Fruit fly (Drosophila melanogaster) Kc167 (cell line): Measurements from ENCODE around the gene fz2.

Experiments
- Myc ChIP-seq: fragments of >200 bp; optimal IDR thresholded peaks from 2 replicates; lab custom pipeline; 2017; ENCODE audit warnings: missing external identifiers
- Sin3A ChIP-seq: fragments of >200 bp; optimal IDR thresholded peaks from 2 replicates; lab custom pipeline; 2018; ENCODE audit warnings: missing external identifiers
- h ChIP-seq: fragments of >200 bp; optimal IDR thresholded peaks from 3 replicates; lab custom pipeline; 2018; ENCODE audit warnings: missing external identifiers
- insv ChIP-seq: fragments of >200 bp; optimal IDR thresholded peaks from 3 replicates; lab custom pipeline; 2018; ENCODE audit warnings: missing external identifiers
- psq ChIP-seq: fragments of >200 bp; optimal IDR thresholded peaks from 2 replicates; lab custom pipeline; 2017; ENCODE audit warnings: missing external identifiers
- ttk ChIP-seq: sonication (Bioruptor generic); optimal IDR thresholded peaks from 2 replicates; lab custom pipeline; 2017; ENCODE audit warnings: missing external identifiers

Gene fz2

DNA sequence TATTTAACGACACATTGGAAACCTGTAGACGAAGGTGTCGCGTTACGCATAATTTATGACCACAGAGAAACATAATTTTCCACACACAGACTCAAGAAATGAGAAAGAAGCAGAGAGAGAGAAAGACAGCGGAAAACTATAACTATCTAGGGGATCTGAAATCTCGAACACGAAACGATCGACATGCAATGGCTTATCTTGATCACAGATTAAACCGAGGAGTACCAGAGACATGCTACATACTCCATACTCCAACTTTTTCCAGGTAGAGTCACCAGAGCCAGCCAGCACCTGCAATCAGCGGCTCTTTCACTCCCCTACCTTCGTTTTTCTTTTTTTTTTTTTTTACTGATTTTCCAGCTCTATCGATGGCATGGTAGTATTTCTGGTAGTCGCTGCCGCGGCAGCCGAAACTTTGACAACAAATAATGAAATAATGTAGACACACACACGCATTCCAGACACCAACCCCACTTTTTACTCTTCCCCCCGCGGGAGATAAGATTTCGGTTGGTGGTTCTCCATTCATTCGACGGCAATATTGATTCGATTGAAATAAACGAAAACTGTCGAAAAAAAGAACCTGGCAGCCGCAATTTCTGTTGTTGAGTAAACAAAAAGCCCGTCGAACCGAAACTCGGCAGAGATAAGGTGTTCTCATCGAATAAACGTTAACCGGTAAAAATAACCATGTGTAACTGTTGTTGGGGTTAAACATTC lies 66.3 kb downstream of the fz2 start:
- no peak for TF ChIP-seq insv
- TF ChIP-seq h (lab: Kevin White, UChicago), result no peak
- TF ChIP-seq Myc, result no peak
- TF ChIP-seq Sin3A, result no peak
- TF ChIP-seq ttk (lab: Kevin White, UChicago), result no peak
- TF ChIP-seq psq (lab: Kevin White, UChicago), result no peak

DNA sequence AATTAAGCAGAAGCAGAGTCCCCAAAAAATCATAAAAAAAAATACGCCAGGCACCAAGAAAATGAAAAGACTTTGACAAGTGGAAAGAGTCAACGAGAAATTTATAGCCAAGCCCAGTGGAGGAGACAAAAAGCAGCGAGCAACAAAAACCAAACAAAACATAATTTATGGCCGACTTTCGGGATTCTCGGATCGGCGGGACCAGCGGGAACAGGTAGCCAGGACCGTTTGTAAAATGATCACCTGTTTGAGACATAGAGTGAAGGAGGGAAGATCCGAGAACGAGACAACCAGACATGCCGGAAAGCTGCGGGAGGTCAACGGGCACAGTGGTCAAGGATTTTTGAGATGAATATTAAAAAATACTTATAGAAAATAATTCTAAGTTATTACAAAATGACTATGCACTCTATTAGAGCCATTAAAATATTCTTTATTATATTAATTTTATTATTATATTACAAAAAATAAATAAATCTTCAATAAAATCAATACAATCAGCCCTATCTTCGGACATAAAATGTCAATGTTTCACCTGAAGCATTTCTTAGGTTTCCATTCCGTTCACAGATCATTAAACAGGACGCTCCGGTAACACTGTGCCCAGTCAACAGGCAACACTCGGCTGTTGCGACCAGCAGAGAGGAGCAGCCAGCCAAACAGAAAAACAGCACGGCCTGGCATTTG lies 67.4 kb downstream of the fz2 start:
- TF ChIP-seq Myc (no peak), insv (no peak), Sin3A (no peak), psq (lab: Kevin White, UChicago) (no peak), h (lab: Kevin White, UChicago) (no peak), ttk (lab: Kevin White, UChicago) (no peak)

DNA sequence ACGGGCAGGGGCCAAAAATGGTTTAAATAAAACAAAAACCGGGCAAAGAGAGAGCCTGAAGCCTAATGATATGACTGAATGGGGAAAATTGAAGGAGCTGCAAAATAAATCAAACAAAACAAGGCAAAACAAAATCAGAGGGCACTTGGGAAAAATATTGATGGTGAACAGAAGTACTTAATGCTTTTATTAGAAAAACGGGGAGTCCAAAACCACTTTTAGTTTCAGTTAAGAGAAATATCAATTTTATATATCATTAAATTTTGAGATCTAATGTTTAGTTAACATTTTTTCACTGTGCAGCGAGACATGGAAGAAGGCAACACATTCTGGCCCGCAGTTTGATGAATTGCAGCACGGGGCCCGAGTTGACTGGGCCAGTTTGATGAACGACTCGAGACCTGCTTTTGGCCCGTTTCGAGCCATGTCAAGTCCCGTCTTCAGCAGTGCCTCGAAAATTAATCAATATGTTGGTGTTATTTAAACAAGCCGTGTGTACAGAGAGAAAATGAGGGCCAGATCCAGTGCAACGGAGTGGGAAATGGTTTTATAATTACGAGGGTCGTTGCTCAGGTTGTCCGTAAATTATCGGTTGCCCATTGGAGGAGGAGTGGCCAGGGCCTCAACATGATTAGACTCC lies 68.8 kb downstream of the fz2 start:
- no peak for TF ChIP-seq insv
- no peak for TF ChIP-seq h (lab: Kevin White, UChicago)
- TF ChIP-seq ttk (lab: Kevin White, UChicago), result no peak
- no peak for TF ChIP-seq psq (lab: Kevin White, UChicago)
- no peak for TF ChIP-seq Myc
- no peak for TF ChIP-seq Sin3A

DNA sequence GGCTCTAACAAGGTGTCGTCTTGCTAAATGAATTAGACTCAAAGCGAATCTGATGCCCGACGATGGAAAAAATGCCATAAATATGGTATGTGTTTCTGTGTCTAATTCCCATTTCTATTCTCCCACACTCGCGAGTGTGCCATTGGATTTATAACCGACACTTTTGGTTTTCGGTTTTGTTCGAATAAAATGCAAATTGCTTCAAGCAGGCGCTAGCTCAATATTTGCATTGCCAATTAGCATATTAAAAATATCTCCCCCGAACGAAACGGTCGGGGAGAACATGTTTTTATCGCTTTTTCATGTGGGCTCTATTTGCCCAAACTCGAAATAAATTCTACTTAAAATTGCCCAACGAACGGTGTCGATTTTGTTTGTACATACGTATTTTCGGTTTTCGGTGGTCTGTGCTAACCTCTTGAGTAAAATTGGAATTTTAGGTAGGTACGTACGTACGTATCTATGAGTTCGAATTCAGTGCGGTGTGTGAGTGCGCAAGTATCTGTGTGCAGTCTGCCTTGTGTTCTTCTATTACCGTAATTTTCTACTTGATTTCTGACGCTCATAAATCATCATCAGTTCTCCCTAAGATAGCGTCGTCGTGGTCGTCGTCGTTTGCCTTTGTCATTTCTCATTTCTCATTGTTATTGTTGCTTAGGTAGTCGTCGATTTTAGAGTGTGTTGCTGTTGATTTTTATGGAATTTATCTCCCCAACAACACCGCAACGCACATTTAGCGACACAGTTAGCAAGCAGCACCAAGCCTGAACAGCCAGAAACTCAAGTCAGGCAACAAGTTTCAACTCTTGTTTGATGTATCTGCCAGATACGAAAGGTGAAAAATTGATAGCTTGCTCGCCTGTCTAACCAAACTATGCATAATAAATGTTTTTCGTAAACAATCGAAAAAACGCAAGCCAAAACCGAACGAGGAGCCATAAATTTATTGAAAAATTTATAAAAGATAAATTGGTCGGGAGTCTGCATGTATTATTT lies 70.1 kb downstream of the fz2 start:
- TF ChIP-seq insv, result no peak
- no peak for TF ChIP-seq Myc
- TF ChIP-seq h (lab: Kevin White, UChicago), result no peak
- no peak for TF ChIP-seq ttk (lab: Kevin White, UChicago)
- no peak for TF ChIP-seq psq (lab: Kevin White, UChicago)
- no peak for TF ChIP-seq Sin3A

DNA sequence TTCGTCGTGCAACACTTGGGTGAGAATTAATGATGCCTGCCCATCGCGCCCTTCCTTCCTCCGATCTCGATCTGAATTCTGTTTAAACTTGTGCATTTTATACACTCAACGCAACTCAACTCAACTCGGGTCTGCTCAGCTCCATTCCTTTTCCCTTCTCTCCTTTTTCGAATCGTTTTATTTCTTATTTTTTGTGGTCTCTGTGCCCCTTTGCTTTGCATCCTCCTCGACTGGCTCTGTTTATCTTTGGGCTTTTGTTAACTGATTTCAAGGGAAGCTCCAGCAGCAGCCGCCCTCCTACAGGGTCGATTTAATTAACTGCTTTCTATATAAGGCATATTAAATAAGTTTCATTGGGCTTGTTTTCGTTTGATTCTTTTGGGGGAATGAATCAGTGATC lies 71.4 kb downstream of the fz2 start:
- TF ChIP-seq Myc, result no peak
- no peak for TF ChIP-seq Sin3A
- TF ChIP-seq ttk (lab: Kevin White, UChicago), result no peak
- no peak for TF ChIP-seq h (lab: Kevin White, UChicago)
- no peak for TF ChIP-seq insv

DNA sequence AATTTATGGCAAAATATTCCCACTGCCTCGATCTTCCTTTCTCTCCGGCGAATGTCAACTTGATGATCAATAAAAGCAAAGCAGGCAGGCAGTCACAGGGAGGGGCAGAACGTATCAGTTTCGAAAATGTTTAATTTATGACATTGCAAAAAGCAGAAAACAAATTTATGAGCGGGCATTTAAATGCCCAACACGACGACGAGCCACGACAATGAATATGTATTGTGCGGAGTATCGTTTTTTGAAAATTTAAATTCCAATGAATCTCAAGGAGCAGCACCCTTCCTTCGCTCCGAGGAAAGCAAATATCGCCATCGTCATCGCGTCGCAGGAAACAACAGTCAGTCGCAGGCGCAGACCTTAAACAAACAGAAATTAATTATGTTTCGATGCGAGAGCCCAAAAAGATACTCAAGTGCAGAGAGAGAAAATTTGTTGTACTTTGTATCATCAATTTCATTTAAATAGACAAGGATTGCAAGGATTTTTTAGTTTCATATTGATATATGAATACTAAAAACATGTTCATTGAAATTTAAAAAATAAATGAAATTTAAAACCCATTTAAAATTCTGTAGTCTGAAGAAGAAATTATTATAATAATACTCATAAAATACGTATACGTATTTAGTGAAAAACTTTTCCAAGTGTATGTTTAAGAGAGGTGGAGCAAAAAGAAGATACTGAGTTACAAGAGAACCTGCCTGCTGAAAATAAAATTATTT lies 72.4 kb downstream of the fz2 start:
- TF ChIP-seq Sin3A, result no peak
- no peak for TF ChIP-seq Myc
- TF ChIP-seq psq (lab: Kevin White, UChicago), result no peak
- TF ChIP-seq ttk (lab: Kevin White, UChicago), result no peak
- no peak for TF ChIP-seq h (lab: Kevin White, UChicago)
- no peak for TF ChIP-seq insv

DNA sequence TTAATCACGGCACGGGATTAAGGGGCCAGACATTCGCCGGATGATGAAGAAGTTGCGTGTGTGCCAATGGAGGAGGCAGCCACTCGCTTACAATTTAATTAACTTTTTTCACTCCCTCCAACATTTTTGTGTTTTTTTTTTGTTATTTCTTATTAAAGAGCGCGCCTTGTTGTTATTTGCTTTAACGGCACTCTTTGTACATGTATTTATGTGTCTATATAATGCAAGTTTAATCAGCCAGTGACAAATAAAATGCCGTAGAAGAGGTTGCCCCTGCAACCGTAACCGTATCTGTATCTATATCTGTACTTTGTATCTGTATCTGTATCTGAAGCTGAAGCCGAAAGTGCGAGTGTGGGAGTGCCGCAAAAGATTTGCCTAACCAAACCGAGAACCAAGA lies 73.9 kb downstream of the fz2 start:
- no peak for TF ChIP-seq insv
- TF ChIP-seq Myc, result no peak
- TF ChIP-seq Sin3A, result no peak
- no peak for TF ChIP-seq h (lab: Kevin White, UChicago)
- no peak for TF ChIP-seq psq (lab: Kevin White, UChicago)
- no peak for TF ChIP-seq ttk (lab: Kevin White, UChicago)

DNA sequence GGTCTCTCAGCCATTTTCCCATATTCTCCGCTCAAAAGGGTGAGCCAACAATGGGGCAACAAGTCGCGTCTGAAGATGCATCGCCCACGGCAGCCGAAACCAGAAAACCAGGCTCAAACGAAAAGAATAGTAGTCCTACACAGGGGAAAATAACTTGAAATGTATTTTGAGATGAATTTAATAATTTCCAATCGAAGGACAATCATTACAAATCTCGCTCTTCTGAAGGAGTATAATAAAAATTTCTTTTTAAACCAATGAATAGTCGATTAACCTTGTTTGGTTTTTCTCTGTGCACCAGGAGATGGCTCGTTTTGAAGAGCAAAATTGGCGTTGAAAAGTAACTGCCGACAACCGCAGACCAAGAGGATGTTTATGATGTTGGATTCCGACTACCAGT lies 75.3 kb downstream of the fz2 start:
- no peak for TF ChIP-seq Sin3A
- no peak for TF ChIP-seq Myc
- TF ChIP-seq psq (lab: Kevin White, UChicago), result no peak
- no peak for TF ChIP-seq ttk (lab: Kevin White, UChicago)
- no peak for TF ChIP-seq h (lab: Kevin White, UChicago)
- no peak for TF ChIP-seq insv

DNA sequence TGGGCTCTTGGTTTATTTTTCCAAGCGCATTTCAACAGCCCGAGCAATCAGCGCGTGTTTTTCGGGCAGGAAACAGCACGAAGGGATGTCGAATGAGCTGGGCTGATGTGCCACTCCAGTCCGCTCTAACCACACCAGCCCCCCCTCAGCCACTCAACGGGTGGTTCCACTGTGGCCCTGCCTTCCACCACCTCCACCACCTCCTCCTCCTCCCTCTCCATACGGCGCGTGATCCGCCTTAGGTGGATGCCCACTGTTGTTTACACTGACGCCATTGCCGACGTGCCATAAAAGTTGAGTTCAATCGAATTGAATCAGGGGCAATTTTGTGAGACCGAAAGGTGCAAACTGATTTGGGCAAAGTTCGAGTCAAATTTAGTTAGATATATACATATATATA lies 76.8 kb downstream of the fz2 start:
- no peak for TF ChIP-seq psq (lab: Kevin White, UChicago)
- TF ChIP-seq Sin3A, result no peak
- TF ChIP-seq Myc, result no peak
- TF ChIP-seq insv, result no peak
- no peak for TF ChIP-seq h (lab: Kevin White, UChicago)
- TF ChIP-seq ttk (lab: Kevin White, UChicago), result no peak

DNA sequence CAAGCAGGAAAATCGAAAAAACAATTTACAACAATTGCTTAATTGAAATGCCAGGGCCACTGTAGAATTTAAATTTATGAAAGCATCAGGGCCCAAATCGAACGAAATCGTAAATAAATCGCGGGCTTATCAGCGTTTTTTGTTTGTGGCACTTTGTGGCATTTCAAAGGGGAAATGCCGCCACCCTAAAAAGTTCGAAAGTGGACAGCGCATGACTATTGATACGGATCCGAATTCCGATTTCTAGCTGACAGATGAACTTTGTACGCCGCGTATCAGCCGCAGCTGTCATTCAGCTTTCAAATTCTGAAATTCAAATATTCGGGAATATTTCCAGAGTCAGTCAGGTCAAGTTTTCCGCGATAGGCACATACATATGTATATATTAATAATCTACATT lies 78.9 kb downstream of the fz2 start:
- TF ChIP-seq h (lab: Kevin White, UChicago), result no peak
- TF ChIP-seq ttk (lab: Kevin White, UChicago), result no peak
- no peak for TF ChIP-seq psq (lab: Kevin White, UChicago)
- TF ChIP-seq insv, result no peak
- TF ChIP-seq Sin3A, result no peak
- TF ChIP-seq Myc, result no peak

DNA sequence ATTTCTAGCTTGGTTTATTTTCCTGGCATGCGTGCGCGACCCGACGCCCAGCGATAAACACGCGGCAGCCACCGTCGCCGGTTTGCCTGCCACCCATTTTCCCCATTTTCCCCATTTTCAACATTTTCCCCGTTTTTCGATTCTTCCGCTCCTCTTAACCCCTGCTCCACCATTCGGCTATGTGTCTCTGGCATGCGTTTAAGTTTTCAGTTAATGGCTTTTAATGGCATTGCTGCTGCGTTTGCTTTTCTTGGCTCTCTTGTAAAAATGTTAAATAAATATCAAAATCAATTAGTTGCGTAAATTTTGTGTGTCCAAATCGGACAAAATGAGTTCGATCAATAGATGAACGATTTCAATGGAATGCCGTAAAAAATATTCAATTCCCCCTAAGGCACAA lies 80.1 kb downstream of the fz2 start:
- no peak for TF ChIP-seq psq (lab: Kevin White, UChicago)
- no peak for TF ChIP-seq Sin3A
